Worm (Caenorhabditis elegans): ENCODE measurements around the gene vab-7.
A peak's percentile ranks its signal among the peaks of the same experiment; 100 is the strongest.

vab-7 gene

DNA sequence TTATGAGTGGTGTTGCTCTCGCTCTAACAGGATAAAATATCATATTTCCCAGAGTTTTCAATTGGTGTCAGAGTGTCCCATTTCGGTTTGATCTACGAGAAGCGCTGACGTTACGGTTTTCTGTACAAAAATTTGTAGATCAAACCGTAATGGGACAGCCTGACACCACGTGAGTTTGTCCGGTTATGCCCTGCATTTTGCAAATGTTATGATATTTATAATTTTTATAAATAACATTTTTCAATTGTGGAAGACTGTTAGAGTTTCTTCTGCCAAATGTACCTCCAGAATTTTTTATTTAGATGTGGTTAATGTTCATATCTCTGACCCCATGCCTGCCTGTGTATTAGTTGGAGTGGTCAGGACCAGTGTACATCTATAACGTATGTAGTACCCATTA lies 25.9 kb upstream of the vab-7 start, which contains the start of gene fbxb-87:
Gene fbxb-87 (plus strand): TSS at position 301 of the 400 bp plus-strand sequence.
- TF ChIP-seq lin-39 (tag; optimal IDR thresholded peaks at IDR 0.05), result no peak
- TF ChIP-seq unc-62 (GFP tag; optimal IDR thresholded peaks at IDR 0.05), result no peak
- TF ChIP-seq tbx-2 (tag; optimal IDR thresholded peaks at IDR 0.05), result no peak
- no peak for TF ChIP-seq ama-1 (optimal IDR thresholded peaks at IDR 0.05)
- TF ChIP-seq ztf-4 (tag; optimal IDR thresholded peaks at IDR 0.05), result no peak
- TF ChIP-seq elt-3 (tag; optimal IDR thresholded peaks at IDR 0.05), result no peak
- no peak for TF ChIP-seq nhr-43 (tag; optimal IDR thresholded peaks at IDR 0.05; ENCODE audit: poor library complexity, severe bottlenecking)
- TF ChIP-seq snpc-4 (tag; optimal IDR thresholded peaks at IDR 0.05), result no peak
- no peak for TF ChIP-seq hmg-11 (tag; optimal IDR thresholded peaks at IDR 0.05)

DNA sequence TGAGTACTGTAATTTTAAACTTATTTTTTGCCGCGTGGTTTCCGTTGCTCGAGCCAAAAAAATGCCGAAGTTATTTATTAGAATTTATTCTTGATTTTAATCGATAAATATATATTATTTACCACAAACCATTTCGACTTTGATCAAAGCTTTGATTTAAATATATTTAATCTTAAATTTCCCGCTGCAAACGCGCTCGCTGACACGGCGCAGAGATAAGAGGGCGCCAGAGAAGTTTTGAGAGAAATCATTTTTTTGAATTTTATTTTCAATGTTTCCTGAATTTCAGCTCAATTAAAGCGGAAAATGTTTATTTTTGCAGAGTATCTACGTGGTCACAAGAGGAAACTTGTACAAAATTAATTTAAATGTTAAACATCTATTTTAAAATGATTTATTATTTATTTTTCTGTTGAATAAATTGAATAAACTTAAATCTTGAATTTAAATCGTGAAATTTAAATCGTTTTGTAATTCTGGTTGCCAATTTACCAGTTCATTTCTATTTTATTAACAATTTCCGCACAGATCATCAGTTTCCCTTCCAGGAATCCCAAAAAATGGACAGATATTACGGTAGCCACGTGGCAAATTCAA lies 24.2 kb upstream of the vab-7 start, which contains the start of gene com-1:
Gene com-1 (plus strand): TSS at position 547 of the 597 bp plus-strand sequence.
- TF ChIP-seq nfya-1 (tag; optimal IDR thresholded peaks at IDR 0.05; ENCODE audit: insufficient read depth) (peak; percentile 54), pha-4 (tag; optimal IDR thresholded peaks at IDR 0.05) (peak; percentile 70), egl-5 (tag; optimal IDR thresholded peaks at IDR 0.05) (no peak), elt-1 (tag; optimal IDR thresholded peaks at IDR 0.05) (no peak), nhr-12 (tag; optimal IDR thresholded peaks at IDR 0.05) (no peak), tbx-2 (tag; optimal IDR thresholded peaks at IDR 0.05) (no peak), snpc-4 (tag; optimal IDR thresholded peaks at IDR 0.05) (peak; percentile 26), daf-12 (tag; optimal IDR thresholded peaks at IDR 0.05) (no peak), nhr-23 (tag; optimal IDR thresholded peaks at IDR 0.05) (peak; percentile 42), nhr-67 (tag; optimal IDR thresholded peaks at IDR 0.05) (no peak), hmg-11 (tag; optimal IDR thresholded peaks at IDR 0.05) (peak; percentile 41), lin-15B (tag; optimal IDR thresholded peaks at IDR 0.05) (peak; percentile 83), lin-39 (tag; optimal IDR thresholded peaks at IDR 0.05) (no peak)

DNA sequence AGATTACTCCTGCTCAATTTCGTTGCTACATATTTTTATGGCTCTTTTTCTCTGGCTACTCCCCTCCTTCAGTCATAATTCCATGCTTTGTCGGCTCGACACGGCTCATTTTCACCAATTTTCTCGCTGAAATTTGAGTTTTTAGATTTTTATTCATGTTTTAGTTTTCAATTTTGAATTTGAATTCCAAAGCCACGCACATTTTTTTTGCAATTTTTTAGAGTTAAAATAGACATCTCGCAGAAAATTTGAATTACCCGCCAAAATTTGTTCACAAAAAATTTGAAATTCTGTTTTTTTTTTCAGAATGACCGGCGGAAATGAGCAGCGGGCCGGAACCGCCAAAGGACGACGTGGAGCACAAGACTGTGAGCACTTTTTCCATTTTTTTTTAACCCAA lies 17.8 kb upstream of the vab-7 start, which contains the start of gene unc-119:
Gene unc-119 (plus strand): TSS at position 301 of the 400 bp plus-strand sequence.
- TF ChIP-seq ceh-16 (tag; optimal IDR thresholded peaks at IDR 0.05), result no peak
- TF ChIP-seq ZK546.5 (tag; optimal IDR thresholded peaks at IDR 0.05), result no peak
- TF ChIP-seq nhr-28 (tag; optimal IDR thresholded peaks at IDR 0.05), result no peak
- no peak for TF ChIP-seq nhr-77 (tag; optimal IDR thresholded peaks at IDR 0.05)
- no peak for TF ChIP-seq lin-39 (tag; optimal IDR thresholded peaks at IDR 0.05)
- no peak for TF ChIP-seq elt-1 (tag; optimal IDR thresholded peaks at IDR 0.05)
- TF ChIP-seq R02D3.7 (tag; optimal IDR thresholded peaks at IDR 0.05), result no peak
- TF ChIP-seq eor-1 (tag; optimal IDR thresholded peaks at IDR 0.05), result no peak
- TF ChIP-seq fos-1 (tag; optimal IDR thresholded peaks at IDR 0.05), result no peak
- no peak for TF ChIP-seq ztf-4 (tag; optimal IDR thresholded peaks at IDR 0.05)
- TF ChIP-seq ama-1 (optimal IDR thresholded peaks at IDR 0.05), result no peak
- no peak for TF ChIP-seq lin-15B (tag; optimal IDR thresholded peaks at IDR 0.05)
- no peak for TF ChIP-seq zag-1 (tag; optimal IDR thresholded peaks at IDR 0.05)

DNA sequence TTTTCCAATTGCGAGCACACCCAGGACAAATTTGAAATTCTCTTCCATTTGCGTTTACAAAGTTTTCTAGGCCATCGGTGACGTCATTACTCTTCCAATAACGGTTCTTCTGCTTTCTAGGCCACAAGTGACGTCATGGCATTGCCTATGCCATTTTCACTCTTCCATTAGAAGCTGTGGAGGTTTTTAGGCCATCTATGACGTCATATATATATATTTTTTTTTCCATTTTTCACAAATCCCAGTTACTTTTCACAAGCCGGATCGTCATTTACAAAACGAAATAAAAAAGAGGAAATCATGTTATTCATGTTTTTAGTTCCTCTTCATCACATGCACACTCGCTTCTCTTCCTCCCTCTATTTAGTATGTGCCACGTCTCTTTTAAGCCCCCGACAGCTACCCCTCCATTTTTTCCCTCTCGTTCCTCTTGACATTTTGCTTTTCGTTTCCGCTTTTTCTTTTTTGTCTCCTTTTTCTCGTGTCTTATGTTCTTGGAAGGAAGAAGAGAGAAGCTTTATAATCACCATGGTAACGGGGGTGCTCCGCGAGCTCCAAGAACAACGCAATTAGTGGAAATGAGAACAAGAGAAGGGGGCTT lies 17.0 kb upstream of the vab-7 start:
- TF ChIP-seq elt-3 (tag; optimal IDR thresholded peaks at IDR 0.05), result no peak
- TF ChIP-seq lin-15B (tag; optimal IDR thresholded peaks at IDR 0.05), result peak; percentile 21
- peak; percentile 16 for TF ChIP-seq nhr-11 (tag; optimal IDR thresholded peaks at IDR 0.05)
- no peak for TF ChIP-seq fkh-2 (tag; optimal IDR thresholded peaks at IDR 0.05)
- no peak for TF ChIP-seq nhr-77 (tag; optimal IDR thresholded peaks at IDR 0.05)
- TF ChIP-seq fkh-10 (GFP tag; optimal IDR thresholded peaks at IDR 0.05), result peak; percentile 71
- peak; percentile 39 for TF ChIP-seq snpc-4 (tag; optimal IDR thresholded peaks at IDR 0.05)
- TF ChIP-seq nhr-76 (tag; optimal IDR thresholded peaks at IDR 0.05), result no peak
- TF ChIP-seq lin-39 (tag; optimal IDR thresholded peaks at IDR 0.05), result peak; percentile 18
- TF ChIP-seq nfya-1 (tag; optimal IDR thresholded peaks at IDR 0.05; ENCODE audit: insufficient read depth), result peak; percentile 38
- no peak for TF ChIP-seq ama-1 (optimal IDR thresholded peaks at IDR 0.05)

DNA sequence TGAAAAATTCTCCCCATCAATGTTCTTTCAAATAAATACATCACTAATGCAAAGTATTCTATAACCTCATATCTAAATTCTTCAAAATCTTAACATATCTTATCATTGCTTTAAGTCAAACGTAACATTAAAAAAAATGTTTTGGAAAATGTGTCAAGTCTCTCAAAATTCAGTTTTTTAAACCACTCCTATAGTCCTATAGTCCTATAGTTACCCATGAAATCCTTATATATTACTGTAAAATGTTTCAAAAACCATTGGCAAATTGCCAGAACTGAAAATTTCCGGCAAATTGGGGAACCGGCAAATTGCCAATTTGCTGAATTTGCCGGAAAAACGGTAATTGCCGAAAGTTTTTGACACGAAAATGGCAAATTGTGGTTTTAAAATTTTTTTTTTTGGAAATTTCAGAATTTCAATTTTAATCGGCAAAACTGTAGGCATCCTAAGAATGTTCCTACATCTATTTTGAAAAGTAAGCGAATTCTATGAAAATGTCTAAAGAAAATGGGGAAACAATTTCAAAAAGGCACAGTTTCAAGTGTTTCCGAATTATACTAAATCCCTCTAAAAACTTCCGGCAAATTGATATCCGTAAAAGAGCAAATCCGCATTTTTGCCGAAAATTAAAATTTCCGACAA lies 15.7 kb upstream of the vab-7 start:
- TF ChIP-seq elt-1 (tag; optimal IDR thresholded peaks at IDR 0.05), result peak; percentile 68
- no peak for TF ChIP-seq nhr-76 (tag; optimal IDR thresholded peaks at IDR 0.05)
